Worm (Caenorhabditis elegans) whole organism, young adult: ENCODE results near the gene srw-4.

Experiments
- T26A5.8 ChIP-seq: sonication (generic microtip); optimal IDR thresholded peaks from 2 replicates; lab custom pipeline; 2016; ENCODE audit warnings: missing genetic modification characterization, missing compliant biosample characterization
- akir-1 ChIP-seq: fragments of 200-800 bp; sonication (Bioruptor generic); optimal IDR thresholded peaks from 2 replicates; lab custom pipeline; 2018; ENCODE audit warnings: mild to moderate bottlenecking, missing genetic modification characterization, moderate library complexity, missing compliant biosample characterization
- aptf-3 ChIP-seq: fragments of 200-800 bp; sonication (Bioruptor generic); IDR thresholded peaks from 2 replicates; pipeline ENCODE4 v1.3.6; 2022; ENCODE audit warnings: missing genetic modification characterization, missing compliant biosample characterization
- dox-1 ChIP-seq: fragments of 200-800 bp; sonication (Bioruptor generic); IDR thresholded peaks from 2 replicates; pipeline ENCODE4 v1.3.6; 2022; ENCODE audit warnings: missing genetic modification reagents, missing genetic modification characterization, missing compliant biosample characterization
- egl-44 ChIP-seq: fragments of 200-800 bp; sonication (Bioruptor generic); IDR thresholded peaks from 2 replicates; pipeline ENCODE4 v1.3.6; 2022; ENCODE audit warnings: missing genetic modification reagents, missing genetic modification characterization, missing compliant biosample characterization
- ekl-4 ChIP-seq: fragments of 200-800 bp; sonication (Bioruptor generic); IDR thresholded peaks from 2 replicates; pipeline ENCODE4 v1.3.6; 2022; ENCODE audit warnings: missing genetic modification reagents, missing genetic modification characterization, missing compliant biosample characterization
- ets-4 ChIP-seq: fragments of 200-800 bp; sonication (Bioruptor generic); optimal IDR thresholded peaks from 2 replicates; lab custom pipeline; 2018; ENCODE audit warnings: mild to moderate bottlenecking, missing genetic modification characterization, missing compliant biosample characterization
- lag-1 ChIP-seq: fragments of 200-800 bp; sonication (Bioruptor generic); IDR thresholded peaks from 2 replicates; pipeline ENCODE4 v1.3.6; 2022; ENCODE audit warnings: missing genetic modification reagents, missing genetic modification characterization, missing compliant biosample characterization
- lin-26 ChIP-seq: fragments of 200-800 bp; sonication (Bioruptor generic); IDR thresholded peaks from 2 replicates; pipeline ENCODE4 v1.3.6; 2022; ENCODE audit warnings: missing genetic modification reagents, missing genetic modification characterization, missing compliant biosample characterization
- nhr-90 ChIP-seq: sonication (generic microtip); optimal IDR thresholded peaks from 2 replicates; lab custom pipeline; 2016; ENCODE audit warnings: missing genotype, mild to moderate bottlenecking, missing genetic modification characterization, missing compliant biosample characterization
- sptf-2 ChIP-seq: fragments of 200-800 bp; sonication (Bioruptor generic); optimal IDR thresholded peaks from 2 replicates; lab custom pipeline; 2018; ENCODE audit warnings: mild to moderate bottlenecking, missing genetic modification characterization, missing compliant biosample characterization
- ztf-28 ChIP-seq: fragments of 200-800 bp; sonication (Bioruptor generic); IDR thresholded peaks from 2 replicates; pipeline ENCODE4 v1.3.6; 2022; ENCODE audit warnings: missing genetic modification reagents, missing genetic modification characterization, missing compliant biosample characterization

ce11 chrV:2934075-2934474 lies 45.5 kb upstream of the srw-4 start, which contains the start of gene srh-247:
- no peak for TF ChIP-seq ets-4 (GFP tag; lab: Kevin White, UChicago)
- TF ChIP-seq lin-26 (GFP tag; lab: Robert Waterston, UW): no peak
- no peak for TF ChIP-seq aptf-3 (GFP tag; lab: Robert Waterston, UW)
- TF ChIP-seq lag-1 (GFP tag; lab: Robert Waterston, UW): no peak
- TF ChIP-seq nhr-90 (tag; lab: Kevin White, UChicago): no peak
- no peak for TF ChIP-seq akir-1 (GFP tag; lab: Kevin White, UChicago)
- no peak for TF ChIP-seq dox-1
- no peak for TF ChIP-seq T26A5.8 (tag; lab: Kevin White, UChicago)
- no peak for TF ChIP-seq sptf-2 (GFP tag; lab: Kevin White, UChicago)
- no peak for TF ChIP-seq ztf-28
- TF ChIP-seq ekl-4 (GFP tag; lab: Robert Waterston, UW): no peak
- TF ChIP-seq egl-44 (GFP tag; lab: Robert Waterston, UW): no peak
